Worm (Caenorhabditis elegans): ENCODE measurements around the gene Y50D4A.6.

DNA sequence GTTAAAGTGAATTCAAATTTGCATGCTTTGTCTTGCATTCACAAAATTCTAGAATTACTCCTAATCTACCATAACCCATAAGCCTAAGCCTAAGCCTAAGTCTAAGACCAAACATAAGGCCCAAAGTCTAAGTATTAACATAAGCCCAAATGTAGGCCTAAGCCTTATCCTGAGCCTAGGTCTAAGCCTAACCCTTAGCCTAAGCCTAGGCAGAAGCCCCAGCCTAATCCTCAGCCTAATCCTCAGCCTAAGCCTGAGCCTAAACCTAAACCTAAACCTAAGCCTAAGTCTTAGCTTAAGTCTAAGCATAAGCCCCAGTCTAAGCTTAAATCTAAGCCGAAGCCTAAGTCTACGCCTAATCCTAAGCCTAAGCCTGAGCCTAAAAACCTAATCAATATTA, 28.5 kb downstream of the Y50D4A.6 start:
- no peak for TF ChIP-seq him-1 (tag; optimal IDR thresholded peaks at IDR 0.05)
- no peak for TF ChIP-seq dao-5 (tag; optimal IDR thresholded peaks at IDR 0.05)
- TF ChIP-seq W03F9.2 (tag; optimal IDR thresholded peaks at IDR 0.05) = no peak
